Worm (Caenorhabditis elegans) whole organism, L4/young adult: Measurements from ENCODE around the gene glr-2.
A peak's percentile ranks its signal among the peaks of the same experiment; 100 is the strongest.

Source experiments
- W03F9.2 ChIP-seq: fragments of 150-350 bp; optimal IDR thresholded peaks from 2 replicates; lab custom pipeline; 2014; ENCODE audit warnings: missing biosample characterization, missing genetic modification characterization
- dao-5 ChIP-seq: sonication (generic microtip); optimal IDR thresholded peaks from 2 replicates; lab custom pipeline; 2016; ENCODE audit warnings: missing genotype, missing genetic modification characterization, moderate library complexity, missing compliant biosample characterization
- him-1 ChIP-seq: sonication (generic microtip); optimal IDR thresholded peaks from 2 replicates; lab custom pipeline; 2016; ENCODE audit warnings: missing genotype, missing genetic modification reagents, missing genetic modification characterization, missing compliant biosample characterization

Gene glr-2

ce11 chrIII:7144749-7145148 lies at the start of gene glr-2:
glr-2 (minus strand) TSS chrIII:7144959.
- TF ChIP-seq W03F9.2: no peak
- TF ChIP-seq him-1: no peak
- no peak for TF ChIP-seq dao-5 (tag; lab: Kevin White, UChicago)

- TF ChIP-seq him-1 (no peak), dao-5 (tag; lab: Kevin White, UChicago) (no peak), W03F9.2 (no peak)
Measured at ce11 chrIII:7192942-7193665, 48.3 kb upstream of the glr-2 start, which contains the start of gene mec-14. mec-14 (minus strand) TSS chrIII:7192992.

ce11 chrIII:7189581-7190128 lies 44.9 kb upstream of the glr-2 start, which contains the start of gene rps-21:
rps-21 (minus strand) TSS chrIII:7189631.
- peak; percentile 67 for TF ChIP-seq W03F9.2
- TF ChIP-seq him-1: no peak

ce11 chrIII:7188300-7189052 lies 43.7 kb upstream of the glr-2 start, which contains the start of the genes F37C12.21 and F37C12.10:
F37C12.21 (plus strand) TSS chrIII:7188357.
F37C12.10 (minus strand) TSS chrIII:7188384.
- TF ChIP-seq W03F9.2 (no peak), him-1 (no peak)

- TF ChIP-seq dao-5 (tag; lab: Kevin White, UChicago) (no peak), him-1 (no peak), W03F9.2 (no peak)
Measured at ce11 chrIII:7185473-7185872, 40.7 kb upstream of the glr-2 start, which contains the start of gene F37C12.14. F37C12.14 (minus strand) TSS chrIII:7185573.

- no peak for TF ChIP-seq dao-5 (tag; lab: Kevin White, UChicago)
- TF ChIP-seq W03F9.2: no peak
- TF ChIP-seq him-1: no peak
Measured at ce11 chrIII:7184022-7184421, 39.3 kb upstream of the glr-2 start, which contains the start of gene yju-2. yju-2 (plus strand) TSS chrIII:7184336.

- TF ChIP-seq dao-5 (tag; lab: Kevin White, UChicago): no peak
- TF ChIP-seq him-1: no peak
- no peak for TF ChIP-seq W03F9.2
Measured at ce11 chrIII:7181822-7182221, 37.1 kb upstream of the glr-2 start, which contains the start of gene epg-4. epg-4 (plus strand) TSS chrIII:7182167.

- no peak for TF ChIP-seq him-1
- no peak for TF ChIP-seq W03F9.2
- TF ChIP-seq dao-5 (tag; lab: Kevin White, UChicago): no peak
Measured at ce11 chrIII:7180613-7181012, 35.9 kb upstream of the glr-2 start, which contains the start of gene ndab-2. ndab-2 (plus strand) TSS chrIII:7180752.

- TF ChIP-seq W03F9.2 (peak; percentile 72), him-1 (peak; percentile 26), dao-5 (tag; lab: Kevin White, UChicago) (no peak)
Measured at ce11 chrIII:7179538-7180301, 35.0 kb upstream of the glr-2 start, which contains the start of the genes rps-14 and rpl-36. rps-14 (minus strand) TSS chrIII:7179588. rpl-36 (plus strand) TSS chrIII:7180251.

- no peak for TF ChIP-seq W03F9.2
- TF ChIP-seq him-1: no peak
- no peak for TF ChIP-seq dao-5 (tag; lab: Kevin White, UChicago)
Measured at ce11 chrIII:7178497-7178896, 33.7 kb upstream of the glr-2 start.

- TF ChIP-seq W03F9.2: no peak
Measured at ce11 chrIII:7170090-7170489, 25.3 kb upstream of the glr-2 start.

- TF ChIP-seq W03F9.2: no peak
- no peak for TF ChIP-seq him-1
Measured at ce11 chrIII:7167568-7167937, 22.8 kb upstream of the glr-2 start, which contains the start of gene acs-4. acs-4 (plus strand) TSS chrIII:7167838.

ce11 chrIII:7166664-7167567 lies 22.2 kb upstream of the glr-2 start:
- TF ChIP-seq W03F9.2 (no peak), dao-5 (tag; lab: Kevin White, UChicago) (no peak), him-1 (peak; percentile 59)
